Fruit fly (Drosophila melanogaster): Measurements from ENCODE around the gene cin.

dm6 chrX:263728-264344 lies 8.4 kb downstream of the cin start, which contains the start of gene CG13377:
- TF ChIP-seq YL-1 (GFP tag; optimal IDR thresholded peaks at IDR 0.05) (no peak), sc (optimal IDR thresholded peaks at IDR 0.05) (no peak), sc (GFP tag; optimal IDR thresholded peaks at IDR 0.05) (no peak), Dip3 (GFP tag; optimal IDR thresholded peaks at IDR 0.05) (no peak), CG8478 (optimal IDR thresholded peaks at IDR 0.05) (no peak), CG11456 (GFP tag; IDR thresholded peaks at IDR 0.05) (no peak), sisA (GFP tag; IDR thresholded peaks at IDR 0.05) (no peak), row (GFP tag; IDR thresholded peaks at IDR 0.05) (peak; percentile 60; the same call in 1 of the 3 replicates), ase (GFP tag; IDR thresholded peaks at IDR 0.05) (no peak), bcd (GFP tag; optimal IDR thresholded peaks at IDR 0.05) (no peak), rib (GFP tag; IDR thresholded peaks at IDR 0.05) (no peak), Dek (tag; optimal IDR thresholded peaks at IDR 0.05) (no peak), knrl (GFP tag; IDR thresholded peaks at IDR 0.05; ENCODE audit: partially characterized antibody) (no peak), Side (GFP tag; optimal IDR thresholded peaks at IDR 0.05) (no peak)
